Fruit fly (Drosophila melanogaster): ENCODE data around the gene Coq4.

Gene Coq4

dm6 chr3L:17444569-17444968 is 11.1 kb upstream of the Coq4 start (continued):
- TF ChIP-seq CG33557 (GFP tag; optimal IDR thresholded peaks at IDR 0.05) (no peak), CG7786 (GFP tag; optimal IDR thresholded peaks at IDR 0.05) (no peak), kah (GFP tag; optimal IDR thresholded peaks at IDR 0.05) (no peak), odd (GFP tag; optimal IDR thresholded peaks at IDR 0.05) (no peak), CG1233 (GFP tag; optimal IDR thresholded peaks at IDR 0.05) (no peak), Deaf1 (tag; optimal IDR thresholded peaks at IDR 0.05) (peak; percentile 80), ATbp (GFP tag; optimal IDR thresholded peaks at IDR 0.05) (no peak), ewg (GFP tag; optimal IDR thresholded peaks at IDR 0.05) (peak; percentile 31), CTCF (GFP tag; optimal IDR thresholded peaks at IDR 0.05) (no peak)

- TF ChIP-seq Xrp1 (GFP tag; IDR thresholded peaks at IDR 0.05) (no peak), cg (GFP tag; optimal IDR thresholded peaks at IDR 0.05) (peak; percentile 37), otp (GFP tag; IDR thresholded peaks at IDR 0.05) (no peak), Med (GFP tag) (peak; percentile 16), oc (tag; optimal IDR thresholded peaks at IDR 0.05) (no peak), bsh (GFP tag; optimal IDR thresholded peaks at IDR 0.05) (no peak), CG10543 (GFP tag; optimal IDR thresholded peaks at IDR 0.05) (peak; percentile 9), CG13894 (tag; optimal IDR thresholded peaks at IDR 0.05) (peak; percentile 16), pros (GFP tag; optimal IDR thresholded peaks at IDR 0.05) (peak; percentile 52), klu (GFP tag; IDR thresholded peaks at IDR 0.05) (no peak), sens (GFP tag) (peak; percentile 23), fd96Cb (tag; optimal IDR thresholded peaks at IDR 0.05) (no peak), CG2129 (GFP tag; IDR thresholded peaks at IDR 0.05; ENCODE audit: partially characterized antibody) (no peak), CG1792 (GFP tag; optimal IDR thresholded peaks at IDR 0.05) (no peak), Drgx (GFP tag; IDR thresholded peaks at IDR 0.05) (no peak), ranshi (GFP tag; IDR thresholded peaks at IDR 0.05) (0 out of 2 replicates have a peak, but pooled peaks have one; percentile 10), NfI (GFP tag; optimal IDR thresholded peaks at IDR 0.05) (no peak), abd-A (tag; optimal IDR thresholded peaks at IDR 0.05) (peak; percentile 86)
Measured at dm6 chr3L:17441602-17442001, 8.2 kb upstream of the Coq4 start.

dm6 chr3L:17438872-17439495 is 5.6 kb upstream of the Coq4 start, which contains the start of gene CG18265:
Gene CG18265, plus strand, starts transcription at chr3L:17439401.
- TF ChIP-seq abd-A (tag; optimal IDR thresholded peaks at IDR 0.05) (peak; percentile 76), Jarid2 (GFP tag; optimal IDR thresholded peaks at IDR 0.05) (peak; percentile 38), grau (tag; optimal IDR thresholded peaks at IDR 0.05) (no peak), Med (GFP tag) (peak; percentile 2), Trl (optimal IDR thresholded peaks at IDR 0.05) (peak; percentile 36 to 52), Trl (GFP tag; optimal IDR thresholded peaks at IDR 0.05) (no peak), CG17912 (GFP tag; optimal IDR thresholded peaks at IDR 0.05) (no peak), hb (GFP tag; IDR thresholded peaks at IDR 0.05; ENCODE audit: partially characterized antibody) (no peak), CG34376 (GFP tag; optimal IDR thresholded peaks at IDR 0.05) (no peak), CG17361 (GFP tag; IDR thresholded peaks at IDR 0.05) (peak; percentile 71), crol (GFP tag; IDR thresholded peaks at IDR 0.05) (0 out of 2 replicates have a peak, but pooled peaks have one; percentile 30), gfzf (GFP tag; optimal IDR thresholded peaks at IDR 0.05) (no peak), nerfin-1 (tag; optimal IDR thresholded peaks at IDR 0.05) (peak; percentile 49), knrl (GFP tag; IDR thresholded peaks at IDR 0.05; ENCODE audit: partially characterized antibody) (no peak), CG5180 (GFP tag; optimal IDR thresholded peaks at IDR 0.05) (peak; percentile 11), ewg (GFP tag; optimal IDR thresholded peaks at IDR 0.05) (peak; percentile 30), CG32532 (GFP tag; IDR thresholded peaks at IDR 0.05) (0 out of 2 replicates have a peak, but pooled peaks have one; percentile 25), scrt (GFP tag; optimal IDR thresholded peaks at IDR 0.05) (peak; percentile 91), onecut (GFP tag; IDR thresholded peaks at IDR 0.05) (0 out of 2 replicates have a peak, but pooled peaks have one; percentile 5), CG8290 (GFP tag; optimal IDR thresholded peaks at IDR 0.05) (no peak), CG8290 (tag; optimal IDR thresholded peaks at IDR 0.05) (peak in 1 of 2 experiments; percentile 5), chn (GFP tag; optimal IDR thresholded peaks at IDR 0.05) (no peak), CG5953 (GFP tag; IDR thresholded peaks at IDR 0.05) (no peak), CG11456 (GFP tag; IDR thresholded peaks at IDR 0.05) (no peak), ase (GFP tag; IDR thresholded peaks at IDR 0.05) (no peak)
